Fruit fly (Drosophila melanogaster) ovary, adult (tissue): ENCODE data around the gene Arl5.

Source experiments
- CG17801 ChIP-seq: fragments of 200-800 bp; optimal IDR thresholded peaks from 2 replicates; lab custom pipeline; 2019; ENCODE audit warnings: missing biosample characterization, mild to moderate bottlenecking, missing genetic modification characterization, moderate library complexity; ENCODE audit not compliant: partially characterized antibody

Gene Arl5

dm6 chr3L:8320105-8320813, 20.6 kb upstream of the Arl5 start, which contains the start of gene CG13670:
Gene CG13670, plus strand, starts transcription at chr3L:8320763.
- TF ChIP-seq CG17801 (GFP tag; lab: Kevin White, UChicago): no peak

- TF ChIP-seq CG17801 (GFP tag; lab: Kevin White, UChicago): no peak
Measured at dm6 chr3L:8318916-8319506, 19.4 kb upstream of the Arl5 start, which contains the start of gene CG43059. Gene CG43059, minus strand, starts transcription at chr3L:8318966.

dm6 chr3L:8315141-8315816, 15.6 kb upstream of the Arl5 start, which contains the start of gene Cpsf6:
Gene Cpsf6, minus strand, starts transcription at chr3L:8315502.
- peak; percentile 3 for TF ChIP-seq CG17801 (GFP tag; lab: Kevin White, UChicago)

dm6 chr3L:8314788-8315140, 15.1 kb upstream of the Arl5 start:
- no peak for TF ChIP-seq CG17801 (GFP tag; lab: Kevin White, UChicago)

dm6 chr3L:8312290-8312689, 12.7 kb upstream of the Arl5 start:
- TF ChIP-seq CG17801 (GFP tag; lab: Kevin White, UChicago): no peak

dm6 chr3L:8308891-8309352, 9.3 kb upstream of the Arl5 start, which contains the start of gene BI-1:
Gene BI-1, minus strand, starts transcription at chr3L:8308941.
- TF ChIP-seq CG17801 (GFP tag; lab: Kevin White, UChicago): peak; percentile 47

dm6 chr3L:8306880-8307279, 7.2 kb upstream of the Arl5 start, which contains the start of gene Gr66a:
Gene Gr66a, minus strand, starts transcription at chr3L:8306980.
- TF ChIP-seq CG17801 (GFP tag; lab: Kevin White, UChicago): no peak

- no peak for TF ChIP-seq CG17801 (GFP tag; lab: Kevin White, UChicago)
Measured at dm6 chr3L:8303912-8304311, 4.3 kb upstream of the Arl5 start, which contains the start of the genes CG7194 and Sbp2. Gene CG7194, minus strand, starts transcription at chr3L:8304059. Gene Sbp2, plus strand, starts transcription at chr3L:8304157.

dm6 chr3L:8297488-8297887, 2.2 kb downstream of the Arl5 start:
- TF ChIP-seq CG17801 (GFP tag; lab: Kevin White, UChicago): no peak

- TF ChIP-seq CG17801 (GFP tag; lab: Kevin White, UChicago): peak; percentile 21
Measured at dm6 chr3L:8296941-8297340, 2.7 kb downstream of the Arl5 start, which contains the start of gene Rab19. Gene Rab19, plus strand, starts transcription at chr3L:8297018.

- no peak for TF ChIP-seq CG17801 (GFP tag; lab: Kevin White, UChicago)
Measured at dm6 chr3L:8295227-8295626, 4.4 kb downstream of the Arl5 start, which contains the start of gene CG7201. Gene CG7201, minus strand, starts transcription at chr3L:8295327.

- peak; percentile 28 for TF ChIP-seq CG17801 (GFP tag; lab: Kevin White, UChicago)
Measured at dm6 chr3L:8289336-8290258, 10.0 kb downstream of the Arl5 start, which contains the start of gene cert. Gene cert, minus strand, starts transcription at chr3L:8289870.

dm6 chr3L:8288396-8288795, 11.2 kb downstream of the Arl5 start:
- no peak for TF ChIP-seq CG17801 (GFP tag; lab: Kevin White, UChicago)

- no peak for TF ChIP-seq CG17801 (GFP tag; lab: Kevin White, UChicago)
Measured at dm6 chr3L:8286397-8286796, 13.2 kb downstream of the Arl5 start.
